Worm (Caenorhabditis elegans): Measurements from ENCODE around the gene Y47D7A.13.

ce11 chrV:4450523-4451089 is 14.9 kb upstream of the Y47D7A.13 start, which contains the start of gene rft-2:
- no peak for TF ChIP-seq flt-1 (GFP tag; IDR thresholded peaks at IDR 0.05)
- no peak for TF ChIP-seq med-1 (GFP tag; optimal IDR thresholded peaks at IDR 0.05; ENCODE audit: insufficient read depth)
- TF ChIP-seq ztf-29 (GFP tag; IDR thresholded peaks at IDR 0.05), result no peak
- TF ChIP-seq klf-2 (GFP tag; conservative IDR thresholded peaks at IDR 0.05), result no peak
- no peak for TF ChIP-seq T22C8.4 (GFP tag; IDR thresholded peaks at IDR 0.05)
- no peak for TF ChIP-seq tab-1 (GFP tag; IDR thresholded peaks at IDR 0.05)
- TF ChIP-seq ref-1 (GFP tag; conservative IDR thresholded peaks at IDR 0.05), result no peak
- no peak for TF ChIP-seq cog-1 (tag; optimal IDR thresholded peaks at IDR 0.05)
- TF ChIP-seq ztf-23 (GFP tag; IDR thresholded peaks at IDR 0.05), result no peak
